Worm (Caenorhabditis elegans) whole organism, L3 larva: ENCODE measurements around the gene sshk-1.

Source experiments
- R02D3.7 ChIP-seq: fragments of 150-350 bp; optimal IDR thresholded peaks from 2 replicates; lab custom pipeline; 2014; ENCODE audit warnings: missing biosample characterization, missing genetic modification characterization
- ZK546.5 ChIP-seq: sonication (generic microtip); optimal IDR thresholded peaks from 2 replicates; lab custom pipeline; 2017; ENCODE audit warnings: missing biosample characterization, missing genetic modification characterization
- ama-1 ChIP-seq: fragments of 150-350 bp; optimal IDR thresholded peaks from 2 replicates; lab custom pipeline; 2018
- ceh-82 ChIP-seq: fragments of 150-350 bp; optimal IDR thresholded peaks from 2 replicates; lab custom pipeline; 2014; ENCODE audit warnings: missing biosample characterization, missing genetic modification characterization
- ceh-9 ChIP-seq: sonication (generic microtip); optimal IDR thresholded peaks from 2 replicates; lab custom pipeline; 2018; ENCODE audit warnings: missing biosample characterization, missing genetic modification characterization
- elt-1 ChIP-seq: fragments of 150-350 bp; optimal IDR thresholded peaks from 2 replicates; lab custom pipeline; 2014; ENCODE audit warnings: missing biosample characterization, missing genetic modification characterization
- elt-3 ChIP-seq, 3 experiments: fragments of 150-350 bp in 1 of 3; sonication (generic microtip) in 2 of 3; optimal IDR thresholded peaks; 2 replicates in 2 of 3; 4 replicates in 1 of 3; lab custom pipeline; 2014 to 2017; ENCODE audit warnings: missing biosample characterization in 3 of 3, missing genetic modification characterization in 3 of 3
- fkh-10 ChIP-seq: sonication (generic microtip); optimal IDR thresholded peaks from 2 replicates; lab custom pipeline; 2017; ENCODE audit warnings: missing biosample characterization, missing genetic modification reagents, missing genetic modification characterization
- fkh-2 ChIP-seq: fragments of 150-350 bp; optimal IDR thresholded peaks from 2 replicates; lab custom pipeline; 2014; ENCODE audit warnings: missing biosample characterization, missing genetic modification reagents, missing genetic modification characterization
- fos-1 ChIP-seq: fragments of 150-350 bp; optimal IDR thresholded peaks from 2 replicates; lab custom pipeline; 2014; ENCODE audit warnings: missing biosample characterization, missing genetic modification characterization
- hmg-11 ChIP-seq: sonication (generic microtip); optimal IDR thresholded peaks from 2 replicates; lab custom pipeline; 2016; ENCODE audit warnings: missing genetic modification characterization, missing compliant biosample characterization
- jun-1 ChIP-seq: fragments of 150-350 bp; optimal IDR thresholded peaks from 2 replicates; lab custom pipeline; 2014; ENCODE audit warnings: missing biosample characterization, missing genetic modification reagents, missing genetic modification characterization
- lin-15B ChIP-seq: fragments of 150-350 bp; optimal IDR thresholded peaks from 2 replicates; lab custom pipeline; 2014; ENCODE audit warnings: missing biosample characterization, missing genetic modification characterization
- mdl-1 ChIP-seq: fragments of 150-350 bp; optimal IDR thresholded peaks from 2 replicates; lab custom pipeline; 2014; ENCODE audit warnings: missing biosample characterization, missing genetic modification characterization
- mml-1 ChIP-seq: fragments of 150-350 bp; sonication (generic microtip); optimal IDR thresholded peaks from 3 replicates; lab custom pipeline; 2014; ENCODE audit warnings: missing biosample characterization, missing genetic modification characterization
- nfya-1 ChIP-seq: sonication (generic microtip); optimal IDR thresholded peaks from 2 replicates; lab custom pipeline; 2017; ENCODE audit warnings: missing genetic modification characterization, mild to moderate bottlenecking, missing compliant biosample characterization, antibody characterized with exemption, moderate library complexity; ENCODE audit not compliant: insufficient read depth
- nhr-25 ChIP-seq: sonication (generic microtip); optimal IDR thresholded peaks from 2 replicates; lab custom pipeline; 2017; ENCODE audit warnings: missing biosample characterization, missing genetic modification characterization
- nhr-43 ChIP-seq: sonication (generic microtip); optimal IDR thresholded peaks from 2 replicates; lab custom pipeline; 2016; ENCODE audit warnings: mild to moderate bottlenecking, missing genetic modification characterization, missing compliant biosample characterization; ENCODE audit not compliant: poor library complexity, severe bottlenecking
- nhr-67 ChIP-seq: fragments of 150-350 bp; optimal IDR thresholded peaks from 2 replicates; lab custom pipeline; 2014; ENCODE audit warnings: missing biosample characterization, missing genetic modification characterization
- nhr-76 ChIP-seq: fragments of 150-350 bp; sonication (generic microtip); optimal IDR thresholded peaks from 5 replicates; lab custom pipeline; 2014; ENCODE audit warnings: missing biosample characterization, missing genetic modification characterization
- pha-4 ChIP-seq: fragments of 150-350 bp; optimal IDR thresholded peaks from 2 replicates; lab custom pipeline; 2014; ENCODE audit warnings: missing biosample characterization, missing genetic modification reagents, missing genetic modification characterization
- snpc-4 ChIP-seq: fragments of 150-350 bp; optimal IDR thresholded peaks from 2 replicates; lab custom pipeline; 2014; ENCODE audit warnings: missing biosample characterization, missing genetic modification characterization
- tbx-2 ChIP-seq: sonication (generic microtip); optimal IDR thresholded peaks from 2 replicates; lab custom pipeline; 2016; ENCODE audit warnings: mild to moderate bottlenecking, missing genetic modification characterization, missing compliant biosample characterization
- unc-39 ChIP-seq: sonication (generic microtip); optimal IDR thresholded peaks from 4 replicates; lab custom pipeline; 2017; ENCODE audit warnings: missing biosample characterization, missing genetic modification characterization
- unc-62 ChIP-seq: fragments of 150-350 bp; sonication (generic microtip); optimal IDR thresholded peaks from 4 replicates; lab custom pipeline; 2014; ENCODE audit warnings: missing biosample characterization, missing genetic modification reagents, missing genetic modification characterization
- zag-1 ChIP-seq: fragments of 150-350 bp; optimal IDR thresholded peaks from 2 replicates; lab custom pipeline; 2014; ENCODE audit warnings: missing biosample characterization, missing genetic modification characterization
- ztf-11 ChIP-seq: fragments of 150-350 bp; optimal IDR thresholded peaks from 2 replicates; lab custom pipeline; 2014; ENCODE audit warnings: missing biosample characterization, missing genetic modification characterization
- ztf-4 ChIP-seq: fragments of 150-350 bp; optimal IDR thresholded peaks from 2 replicates; lab custom pipeline; 2014; ENCODE audit warnings: missing biosample characterization, missing genetic modification characterization

Gene sshk-1

ce11 chrV:20797918-20798317 lies 18.0 kb upstream of the sshk-1 start, which contains the start of gene sdf-9:
TSS of gene sdf-9 (plus strand) at chrV:20798218.
- TF ChIP-seq elt-3 (tag; optimal IDR thresholded peaks at IDR 0.05; lab: Kevin White, UChicago) = no peak
- TF ChIP-seq ztf-4 (tag; lab: Kevin White, UChicago) = no peak
- TF ChIP-seq nfya-1 (tag; lab: Kevin White, UChicago) = no peak

DNA sequence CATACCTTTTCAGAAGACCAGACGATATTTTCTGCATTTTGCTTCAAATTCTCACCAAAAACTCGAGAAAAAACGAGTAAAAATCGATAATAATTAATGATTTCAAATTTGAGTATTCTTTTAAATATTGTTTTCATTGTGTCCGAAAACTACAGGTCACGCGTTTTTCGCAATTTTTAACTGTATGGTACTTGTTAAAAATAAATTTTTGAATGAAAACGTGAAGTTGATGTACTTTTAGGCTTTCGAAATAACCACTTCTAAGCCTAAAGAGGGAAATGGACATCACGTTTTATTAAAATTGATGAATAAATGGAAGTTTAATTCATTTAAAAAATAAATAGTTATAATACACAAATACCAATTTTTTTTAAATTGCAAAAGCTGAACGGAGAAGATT lies 13.0 kb upstream of the sshk-1 start, which contains the start of gene Y44A6D.5:
TSS of gene Y44A6D.5 (minus strand) at position 101 of the 400 bp plus-strand sequence.
- TF ChIP-seq mdl-1 (tag; lab: Kevin White, UChicago) (no peak), snpc-4 (tag; lab: Kevin White, UChicago) (no peak), ama-1 (no peak), unc-62 (GFP tag; lab: Kevin White, UChicago) (no peak), elt-3 (tag; optimal IDR thresholded peaks at IDR 0.05; lab: Kevin White, UChicago) (no peak), R02D3.7 (tag; lab: Kevin White, UChicago) (no peak), nhr-43 (tag; lab: Kevin White, UChicago) (no peak), elt-1 (tag; lab: Kevin White, UChicago) (no peak), ceh-82 (no peak), zag-1 (tag; lab: Kevin White, UChicago) (no peak), lin-15B (tag; lab: Kevin White, UChicago) (no peak), hmg-11 (no peak), fkh-2 (tag; lab: Kevin White, UChicago) (no peak), tbx-2 (tag; lab: Kevin White, UChicago) (no peak), nhr-67 (tag; lab: Kevin White, UChicago) (no peak)

DNA sequence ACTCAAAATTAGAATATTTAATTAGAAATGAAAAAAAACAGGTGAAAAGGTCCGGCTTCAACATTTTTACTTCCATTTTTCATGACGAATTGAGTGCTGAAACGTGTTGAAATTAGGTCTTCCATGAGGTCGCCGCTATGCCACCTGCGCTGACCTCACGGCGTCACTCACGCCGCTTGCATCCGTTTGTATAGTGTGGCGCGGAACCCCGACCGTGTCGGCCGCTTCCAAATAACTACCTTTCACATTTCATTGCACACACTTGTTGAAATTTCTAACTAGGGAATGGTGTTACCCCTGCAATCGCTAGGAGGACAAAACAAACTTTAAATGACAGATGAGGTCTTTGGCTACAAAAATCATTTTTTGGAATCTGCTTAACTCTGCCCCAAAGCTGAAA lies 12.5 kb upstream of the sshk-1 start:
- TF ChIP-seq snpc-4 (tag; lab: Kevin White, UChicago) = peak; percentile 73

DNA sequence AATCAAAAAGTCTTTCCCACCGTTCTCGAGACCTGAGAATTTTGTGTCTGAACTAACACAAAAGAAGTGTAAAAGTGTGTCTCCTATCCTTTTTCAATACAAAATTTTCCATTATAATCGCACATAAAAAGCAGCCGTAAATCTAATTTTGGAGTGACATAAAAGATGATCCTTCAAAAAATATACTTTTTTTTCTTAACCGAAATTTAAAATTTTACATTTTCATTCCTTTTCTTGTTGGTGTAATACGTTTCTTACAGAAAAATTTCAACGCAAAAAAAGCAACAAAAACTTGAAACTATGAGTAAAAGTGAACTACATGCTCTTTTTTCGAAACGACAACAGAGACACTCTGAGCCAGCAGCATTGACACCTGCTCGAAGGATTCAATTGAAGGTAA lies 8.9 kb upstream of the sshk-1 start, which contains the start of gene Y44A6D.6:
TSS of gene Y44A6D.6 (plus strand) at position 301 of the 400 bp plus-strand sequence.
- TF ChIP-seq unc-39 (tag; lab: Kevin White, UChicago) = no peak
- TF ChIP-seq ceh-82 = no peak
- TF ChIP-seq nhr-76 (tag; lab: Kevin White, UChicago) = no peak

- TF ChIP-seq nhr-25 (tag; lab: Kevin White, UChicago) = no peak
- TF ChIP-seq, all 47 proteins: peak for 0
These were observed 2.3 kb upstream of the sshk-1 start for ce11 chrV:20813646-20814045.

- no peak for TF ChIP-seq elt-3 (tag; optimal IDR thresholded peaks at IDR 0.05; lab: Kevin White, UChicago)
These were observed 1.5 kb upstream of the sshk-1 start, which contains the start of gene Y44A6D.7 for ce11 chrV:20814424-20814823. TSS of gene Y44A6D.7 (plus strand) at chrV:20814724.

- TF ChIP-seq lin-15B (tag; lab: Kevin White, UChicago) (no peak), fos-1 (tag; lab: Kevin White, UChicago) (no peak), pha-4 (tag; lab: Kevin White, UChicago) (no peak), ama-1 (no peak), mml-1 (tag; lab: Kevin White, UChicago) (no peak), elt-1 (tag; lab: Kevin White, UChicago) (no peak), fkh-10 (no peak), jun-1 (no peak), snpc-4 (tag; lab: Kevin White, UChicago) (no peak), nhr-25 (tag; lab: Kevin White, UChicago) (no peak), nhr-43 (tag; lab: Kevin White, UChicago) (no peak), unc-39 (tag; lab: Kevin White, UChicago) (no peak), elt-3 (tag; optimal IDR thresholded peaks at IDR 0.05; lab: Kevin White, UChicago) (no peak), nhr-76 (tag; lab: Kevin White, UChicago) (no peak), ZK546.5 (no peak), ceh-9 (no peak), ztf-11 (tag; lab: Kevin White, UChicago) (no peak)
These were observed 4.1 kb downstream of the sshk-1 start, which contains the start of gene T03D8.6 for ce11 chrV:20820033-20820432. TSS of gene T03D8.6 (minus strand) at chrV:20820330.
